Fruit fly (Drosophila melanogaster) whole organism, wandering third instar larva: ENCODE results near the gene CG44006.

Experiments used
- Abd-B ChIP-seq: fragments of >200 bp; optimal IDR thresholded peaks from 2 replicates; lab custom pipeline; 2017; ENCODE audit warnings: missing biosample characterization, missing genetic modification characterization
- CG32264 ChIP-seq: fragments of 200-800 bp; sonication (Bioruptor generic); optimal IDR thresholded peaks from 2 replicates; lab custom pipeline; 2016; ENCODE audit warnings: missing biosample characterization, missing genetic modification characterization
- CG9705 ChIP-seq: fragments of 200-800 bp; sonication (Bioruptor generic); optimal IDR thresholded peaks from 2 replicates; lab custom pipeline; 2018; ENCODE audit warnings: missing biosample characterization, mild to moderate bottlenecking, missing genetic modification characterization
- CrebA ChIP-seq: fragments of 200-800 bp; sonication (Bioruptor generic); optimal IDR thresholded peaks from 2 replicates; lab custom pipeline; 2016; ENCODE audit warnings: missing biosample characterization, mild to moderate bottlenecking, missing genetic modification characterization, borderline replicate concordance
- Dfd ChIP-seq: fragments of >200 bp; optimal IDR thresholded peaks from 2 replicates; lab custom pipeline; 2017; ENCODE audit warnings: missing biosample characterization, missing genetic modification characterization
- Dif ChIP-seq: fragments of 200-275, 200-300 bp; sonication (Bioruptor generic); optimal IDR thresholded peaks from 2 replicates; lab custom pipeline; 2018; ENCODE audit warnings: missing biosample characterization, missing genetic modification characterization; ENCODE audit not compliant: partially characterized antibody
- GATAd ChIP-seq: sonication (Bioruptor generic); optimal IDR thresholded peaks from 2 replicates; lab custom pipeline; 2016; ENCODE audit warnings: missing biosample characterization, missing genetic modification characterization
- HLH106 ChIP-seq: fragments of 200-800 bp; optimal IDR thresholded peaks from 3 replicates; lab custom pipeline; 2019; ENCODE audit warnings: missing biosample characterization, mild to moderate bottlenecking, missing genetic modification characterization, moderate library complexity
- Hnf4 ChIP-seq: fragments of 200-800 bp; sonication (Bioruptor generic); optimal IDR thresholded peaks from 2 replicates; lab custom pipeline; 2016; ENCODE audit warnings: missing biosample characterization, mild to moderate bottlenecking, missing genetic modification characterization
- Hr78 ChIP-seq: fragments of >200 bp; optimal IDR thresholded peaks from 2 replicates; lab custom pipeline; 2017; ENCODE audit warnings: missing biosample characterization, missing genetic modification characterization
- Hr83 ChIP-seq: fragments of 200-300 bp; sonication (Bioruptor generic); optimal IDR thresholded peaks from 2 replicates; lab custom pipeline; 2016; ENCODE audit warnings: missing biosample characterization, mild to moderate bottlenecking, missing genetic modification characterization, moderate library complexity; ENCODE audit not compliant: poor library complexity, severe bottlenecking
- Jra ChIP-seq: sonication (Bioruptor generic); optimal IDR thresholded peaks from 2 replicates; lab custom pipeline; 2016; ENCODE audit warnings: missing biosample characterization, missing genetic modification characterization
- Myc ChIP-seq: fragments of >200 bp; optimal IDR thresholded peaks from 2 replicates; lab custom pipeline; 2017
- N ChIP-seq: fragments of >200 bp; optimal IDR thresholded peaks from 2 replicates; lab custom pipeline; 2018; ENCODE audit warnings: missing biosample characterization, missing external identifiers, missing genetic modification characterization
- OdsH ChIP-seq: fragments of 200-800 bp; sonication (Bioruptor generic); optimal IDR thresholded peaks from 2 replicates; lab custom pipeline; 2016; ENCODE audit warnings: missing biosample characterization, mild to moderate bottlenecking, missing genetic modification characterization
- Rel ChIP-seq, 2 experiments: fragments of 200-800 bp; sonication (Bioruptor generic) in 1 of 2; optimal IDR thresholded peaks; 2 replicates in 1 of 2; 3 replicates in 1 of 2; lab custom pipeline; 2016 to 2019; ENCODE audit warnings: mild to moderate bottlenecking in 2 of 2, missing biosample characterization in 2 of 2, missing genetic modification characterization in 2 of 2, moderate library complexity in 1 of 2
- Sp1 ChIP-seq: fragments of 200-800 bp; sonication (Bioruptor generic); optimal IDR thresholded peaks from 3 replicates; lab custom pipeline; 2019; ENCODE audit warnings: missing biosample characterization, mild to moderate bottlenecking, missing genetic modification characterization, moderate library complexity
- Vsx2 ChIP-seq: fragments of 200-300, 225-300 bp; sonication (Bioruptor generic); optimal IDR thresholded peaks from 2 replicates; lab custom pipeline; 2018; ENCODE audit warnings: missing biosample characterization, missing genetic modification characterization; ENCODE audit not compliant: partially characterized antibody
- br ChIP-seq: fragments of 200-800 bp; sonication (Bioruptor generic); optimal IDR thresholded peaks from 2 replicates; lab custom pipeline; 2016; ENCODE audit warnings: missing biosample characterization, missing genetic modification characterization
- brk ChIP-seq: fragments of 200-800 bp; sonication (Bioruptor generic); optimal IDR thresholded peaks from 2 replicates; lab custom pipeline; 2016; ENCODE audit warnings: missing biosample characterization, mild to moderate bottlenecking, missing genetic modification characterization
- dl ChIP-seq, 2 experiments: fragments of 175-275, 200-275 bp in 1 of 2; fragments of 200-275 bp in 1 of 2; sonication (Bioruptor generic); optimal IDR thresholded peaks; lab custom pipeline; 2018; ENCODE audit warnings: mild to moderate bottlenecking in 2 of 2, missing biosample characterization in 2 of 2, missing genetic modification characterization in 2 of 2, moderate library complexity in 2 of 2; ENCODE audit not compliant: partially characterized antibody in 2 of 2, insufficient read depth in 1 of 2
- dmrt93B ChIP-seq: fragments of 200-800 bp; sonication (Bioruptor generic); optimal IDR thresholded peaks from 2 replicates; lab custom pipeline; 2018; ENCODE audit warnings: missing biosample characterization, mild to moderate bottlenecking, missing genetic modification characterization
- dsf ChIP-seq: sonication (Bioruptor generic); optimal IDR thresholded peaks from 2 replicates; lab custom pipeline; 2016; ENCODE audit warnings: missing biosample characterization, missing genetic modification characterization, borderline replicate concordance
- ey ChIP-seq: fragments of 200-800 bp; sonication (Bioruptor generic); optimal IDR thresholded peaks from 2 replicates; lab custom pipeline; 2016; ENCODE audit warnings: missing biosample characterization, missing genetic modification characterization
- foxo ChIP-seq, 2 experiments: fragments of 200-800 bp; sonication (Bioruptor generic); optimal IDR thresholded peaks; 2 replicates in 1 of 2; 3 replicates in 1 of 2; lab custom pipeline; 2016 to 2017; ENCODE audit warnings: missing biosample characterization in 2 of 2, missing genetic modification characterization in 2 of 2
- fru ChIP-seq: fragments of 200-800 bp; sonication (Bioruptor generic); optimal IDR thresholded peaks from 3 replicates; lab custom pipeline; 2016; ENCODE audit warnings: missing biosample characterization, mild to moderate bottlenecking, missing genetic modification characterization
- h ChIP-seq: fragments of 200-800 bp; sonication (Bioruptor generic); optimal IDR thresholded peaks from 3 replicates; lab custom pipeline; 2016; ENCODE audit warnings: missing biosample characterization, mild to moderate bottlenecking, missing genetic modification characterization
- lola ChIP-seq: fragments of >200 bp; optimal IDR thresholded peaks from 2 replicates; lab custom pipeline; 2017; ENCODE audit warnings: missing biosample characterization, missing genetic modification characterization
- pan ChIP-seq: fragments of >200 bp; optimal IDR thresholded peaks from 2 replicates; lab custom pipeline; 2017
- psq ChIP-seq: fragments of 200-800 bp; sonication (Bioruptor generic); optimal IDR thresholded peaks from 3 replicates; lab custom pipeline; 2017; ENCODE audit warnings: missing biosample characterization, mild to moderate bottlenecking, missing genetic modification characterization, moderate library complexity
- rgr ChIP-seq: fragments of 200-800 bp; sonication (Bioruptor generic); optimal IDR thresholded peaks from 3 replicates; lab custom pipeline; 2016; ENCODE audit warnings: missing biosample characterization, mild to moderate bottlenecking, missing genetic modification characterization
- sage ChIP-seq: fragments of 200-800 bp; sonication (Bioruptor generic); optimal IDR thresholded peaks from 2 replicates; lab custom pipeline; 2016; ENCODE audit warnings: missing biosample characterization, mild to moderate bottlenecking, missing genetic modification characterization
- sv ChIP-seq: fragments of 200-800 bp; sonication (Bioruptor generic); optimal IDR thresholded peaks from 3 replicates; lab custom pipeline; 2016; ENCODE audit warnings: missing biosample characterization, missing genetic modification characterization
- tai ChIP-seq: sonication (Bioruptor generic); optimal IDR thresholded peaks from 2 replicates; lab custom pipeline; 2016; ENCODE audit warnings: missing biosample characterization, missing genetic modification characterization
- usp ChIP-seq: fragments of >200 bp; optimal IDR thresholded peaks from 2 replicates; lab custom pipeline; 2017; ENCODE audit warnings: missing biosample characterization, missing genetic modification characterization
- woc ChIP-seq: sonication (Bioruptor generic); optimal IDR thresholded peaks from 2 replicates; lab custom pipeline; 2016; ENCODE audit warnings: missing biosample characterization, mild to moderate bottlenecking, missing genetic modification characterization

CG44006 gene

DNA sequence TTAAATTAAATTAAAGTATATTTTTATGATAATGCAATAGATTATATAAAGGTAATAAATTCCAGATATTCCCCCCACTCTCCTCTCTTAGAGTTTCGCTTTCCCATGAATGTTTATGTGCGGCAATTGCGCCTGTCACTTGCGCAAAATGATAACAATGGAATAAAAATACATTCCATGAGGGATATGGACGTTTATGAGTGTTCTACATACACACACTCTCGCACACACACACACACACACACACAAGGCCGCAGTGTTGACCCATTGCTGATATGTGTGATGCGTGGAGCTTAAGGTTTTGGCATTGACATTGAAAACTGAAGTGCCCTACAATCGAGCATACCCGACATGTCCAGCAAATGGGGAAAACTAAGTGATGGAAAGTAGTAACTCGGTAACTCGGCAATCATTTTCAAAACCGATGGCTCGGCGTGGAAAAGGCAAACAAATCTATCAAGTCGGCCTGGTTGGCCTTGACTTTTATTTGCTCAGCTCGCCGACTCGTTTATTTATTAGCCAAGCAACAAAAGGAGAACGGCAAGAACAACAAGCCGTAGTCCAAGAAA, 23.3 kb downstream of the CG44006 start:
- no peak for TF ChIP-seq usp (GFP tag; lab: Kevin White, UChicago)
- no peak for TF ChIP-seq sage (GFP tag; lab: Kevin White, UChicago)
- no peak for TF ChIP-seq Abd-B (GFP tag; lab: Kevin White, UChicago)
- peak; percentile 49 for TF ChIP-seq rgr (GFP tag; lab: Kevin White, UChicago)
- TF ChIP-seq GATAd: no peak
- TF ChIP-seq br: no peak
- no peak for TF ChIP-seq Hr78 (GFP tag; lab: Kevin White, UChicago)
- TF ChIP-seq psq: peak; percentile 18
- no peak for TF ChIP-seq HLH106 (tag; lab: Kevin White, UChicago)
- TF ChIP-seq pan (lab: Kevin White, UChicago): no peak
- TF ChIP-seq brk (GFP tag; lab: Kevin White, UChicago): no peak
- no peak for TF ChIP-seq CG9705 (GFP tag; lab: Kevin White, UChicago)
- TF ChIP-seq dmrt93B (GFP tag; lab: Kevin White, UChicago): peak; percentile 11
- TF ChIP-seq fru (GFP tag; lab: Kevin White, UChicago): peak; percentile 50
- TF ChIP-seq ey (GFP tag; lab: Kevin White, UChicago): peak; percentile 54
- no peak for TF ChIP-seq dsf (GFP tag; lab: Kevin White, UChicago)
- TF ChIP-seq CG32264: no peak
- no peak for TF ChIP-seq lola (GFP tag; lab: Kevin White, UChicago)
- TF ChIP-seq foxo (GFP tag; optimal IDR thresholded peaks at IDR 0.05; lab: Kevin White, UChicago): peak in 1 of 2 experiments; percentile 47
- no peak for TF ChIP-seq h (GFP tag; lab: Kevin White, UChicago)
- no peak for TF ChIP-seq Hnf4
- no peak for TF ChIP-seq woc (GFP tag; lab: Kevin White, UChicago)
- no peak for TF ChIP-seq Sp1 (GFP tag; lab: Kevin White, UChicago)
- no peak for TF ChIP-seq tai
- no peak for TF ChIP-seq Vsx2 (GFP tag; lab: Kevin White, UChicago)
- no peak for TF ChIP-seq dl (GFP tag; optimal IDR thresholded peaks at IDR 0.05; lab: Kevin White, UChicago; ENCODE audit: insufficient read depth in 1 of 2, partially characterized antibody in 2 of 2)
- peak; percentile 20 for TF ChIP-seq Dfd (GFP tag; lab: Kevin White, UChicago)
- TF ChIP-seq Rel (GFP tag; optimal IDR thresholded peaks at IDR 0.05; lab: Kevin White, UChicago): no peak
- no peak for TF ChIP-seq Rel (tag; optimal IDR thresholded peaks at IDR 0.05; lab: Kevin White, UChicago)
- TF ChIP-seq N (GFP tag; lab: Kevin White, UChicago): no peak
- no peak for TF ChIP-seq Hr83 (GFP tag; lab: Kevin White, UChicago)
- no peak for TF ChIP-seq Dif (GFP tag; lab: Kevin White, UChicago)
- no peak for TF ChIP-seq CrebA
- no peak for TF ChIP-seq Jra (GFP tag; lab: Kevin White, UChicago)
- peak; percentile 29 for TF ChIP-seq OdsH

- no peak for TF ChIP-seq tai
- TF ChIP-seq sage (GFP tag; lab: Kevin White, UChicago): no peak
- no peak for TF ChIP-seq CG9705 (GFP tag; lab: Kevin White, UChicago)
- no peak for TF ChIP-seq HLH106 (tag; lab: Kevin White, UChicago)
- TF ChIP-seq dmrt93B (GFP tag; lab: Kevin White, UChicago): no peak
- no peak for TF ChIP-seq CG32264
- no peak for TF ChIP-seq sv
- TF ChIP-seq br: no peak
- no peak for TF ChIP-seq ey (GFP tag; lab: Kevin White, UChicago)
- TF ChIP-seq Hnf4: no peak
- no peak for TF ChIP-seq lola (GFP tag; lab: Kevin White, UChicago)
- TF ChIP-seq Myc (lab: Kevin White, UChicago): no peak
- TF ChIP-seq Abd-B (GFP tag; lab: Kevin White, UChicago): no peak
- TF ChIP-seq GATAd: no peak
- no peak for TF ChIP-seq brk (GFP tag; lab: Kevin White, UChicago)
- TF ChIP-seq fru (GFP tag; lab: Kevin White, UChicago): no peak
- TF ChIP-seq CrebA: no peak
- no peak for TF ChIP-seq Hr83 (GFP tag; lab: Kevin White, UChicago)
- TF ChIP-seq, all 38 proteins: peak for 0
Measured at dm6 chr3L:18044333-18045043, 25.5 kb downstream of the CG44006 start.
